Worm (Caenorhabditis elegans) whole organism, L4/young adult: ENCODE data around the gene R07E5.17.

Experiments
- W03F9.2 ChIP-seq: fragments of 150-350 bp; optimal IDR thresholded peaks from 2 replicates; lab custom pipeline; 2014; ENCODE audit warnings: missing biosample characterization, missing genetic modification characterization
- dao-5 ChIP-seq: sonication (generic microtip); optimal IDR thresholded peaks from 2 replicates; lab custom pipeline; 2016; ENCODE audit warnings: missing genotype, missing genetic modification characterization, moderate library complexity, missing compliant biosample characterization
- him-1 ChIP-seq: sonication (generic microtip); optimal IDR thresholded peaks from 2 replicates; lab custom pipeline; 2016; ENCODE audit warnings: missing genotype, missing genetic modification reagents, missing genetic modification characterization, missing compliant biosample characterization

- no peak for TF ChIP-seq him-1 (tag; lab: Kevin White, UChicago)
- TF ChIP-seq W03F9.2 (tag; lab: Kevin White, UChicago) = no peak
- no peak for TF ChIP-seq dao-5 (tag; lab: Kevin White, UChicago)
Measured at ce11 chrIII:4453301-4453700, 49.1 kb upstream of the R07E5.17 start.
